Worm (Caenorhabditis elegans): ENCODE measurements around the gene idi-1.
A peak's percentile ranks its signal among the peaks of the same experiment; 100 is the strongest.

idi-1 gene

DNA sequence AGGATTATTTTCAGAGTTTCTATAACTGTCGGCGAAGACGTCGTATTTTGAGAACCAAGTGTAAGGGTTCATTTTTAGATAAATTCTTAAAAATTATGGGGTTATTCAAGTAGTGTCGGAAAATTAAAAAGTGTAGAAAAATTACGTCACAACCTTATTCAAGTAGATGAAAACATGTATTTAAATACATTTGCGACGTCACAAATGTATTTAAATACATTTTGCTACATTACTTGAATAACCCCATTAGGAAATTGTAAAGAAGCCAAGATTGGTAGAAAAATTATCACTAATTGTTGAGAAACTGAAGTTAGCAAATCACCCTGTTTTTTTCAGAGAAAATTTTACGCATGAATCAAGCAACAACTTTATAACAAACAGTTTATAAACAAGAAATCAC lies 37.7 kb downstream of the idi-1 start:
- no peak for TF ChIP-seq grh-1 (GFP tag; IDR thresholded peaks at IDR 0.05)
- TF ChIP-seq lsy-2 (tag; optimal IDR thresholded peaks at IDR 0.05), result peak in 1 of 2 experiments; percentile 28
- TF ChIP-seq C04F5.9 (tag; optimal IDR thresholded peaks at IDR 0.05), result no peak
- TF ChIP-seq ztf-4 (tag; optimal IDR thresholded peaks at IDR 0.05), result no peak

DNA sequence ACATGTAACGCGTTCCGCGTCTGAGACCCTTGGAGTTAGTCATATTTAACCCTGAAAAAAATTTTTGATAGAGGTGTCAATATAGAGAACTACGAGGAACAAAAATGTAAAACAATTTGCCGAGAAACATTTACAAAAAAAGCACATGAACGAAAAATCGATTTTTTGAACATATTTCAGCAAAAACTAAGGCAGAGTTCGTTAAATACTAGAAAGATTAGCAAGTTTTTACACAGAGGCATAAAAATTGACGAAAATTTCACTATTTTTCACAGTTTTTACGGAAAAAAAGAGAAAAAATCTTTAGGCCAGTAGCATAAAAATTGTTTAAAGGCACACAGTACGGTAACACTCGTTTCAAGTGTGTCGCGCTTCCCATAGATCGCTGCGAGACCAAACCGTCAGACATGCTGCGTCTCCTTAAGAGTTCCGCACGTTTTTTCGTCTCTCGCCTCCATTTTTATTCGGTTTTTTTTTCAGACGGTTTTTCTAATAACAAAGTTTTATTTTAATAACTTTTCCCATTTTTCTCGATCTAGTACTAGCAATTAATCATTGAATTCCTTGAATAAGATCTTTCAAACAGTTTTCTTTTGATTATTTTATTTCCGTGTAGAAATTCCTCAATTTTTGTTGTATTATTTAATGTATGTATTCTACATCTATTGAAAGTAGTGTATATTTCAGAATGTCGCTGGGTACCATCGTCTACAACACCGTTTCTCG lies 38.8 kb downstream of the idi-1 start, which contains the start of the genes rpl-21 and C14B9.10:
TSS of gene rpl-21 (minus strand) at position 51 of the 726 bp plus-strand sequence.
TSS of gene C14B9.10 (plus strand) at position 676 of the 726 bp plus-strand sequence.
- TF ChIP-seq nhr-28 (tag; optimal IDR thresholded peaks at IDR 0.05) (no peak), mef-2 (tag; optimal IDR thresholded peaks at IDR 0.05) (no peak), unc-30 (tag; optimal IDR thresholded peaks at IDR 0.05) (no peak), sptf-1 (tag; optimal IDR thresholded peaks at IDR 0.05) (no peak), nhr-237 (tag; optimal IDR thresholded peaks at IDR 0.05) (peak; percentile 57), lsy-2 (tag; optimal IDR thresholded peaks at IDR 0.05) (peak; percentile 99), unc-86 (tag; optimal IDR thresholded peaks at IDR 0.05) (peak; percentile 74), snu-23 (GFP tag; optimal IDR thresholded peaks at IDR 0.05) (peak; percentile 93), hlh-4 (tag; optimal IDR thresholded peaks at IDR 0.05) (no peak), mep-1 (tag; optimal IDR thresholded peaks at IDR 0.05) (peak; percentile 86), sup-37 (GFP tag; optimal IDR thresholded peaks at IDR 0.05) (no peak), ztf-4 (tag; optimal IDR thresholded peaks at IDR 0.05) (peak; percentile 68), rnt-1 (tag; optimal IDR thresholded peaks at IDR 0.05) (peak; percentile 86), nhr-76 (tag; optimal IDR thresholded peaks at IDR 0.05) (no peak), mdl-1 (tag; optimal IDR thresholded peaks at IDR 0.05) (peak in 1 of 2 experiments; percentile 77), zip-4 (GFP tag; optimal IDR thresholded peaks at IDR 0.05) (no peak), C04F5.9 (tag; optimal IDR thresholded peaks at IDR 0.05) (peak; percentile 50), egl-13 (tag; optimal IDR thresholded peaks at IDR 0.05) (peak; percentile 27), nhr-77 (tag; optimal IDR thresholded peaks at IDR 0.05) (peak; percentile 73), lin-13 (GFP tag; optimal IDR thresholded peaks at IDR 0.05) (peak; percentile 73), ets-5 (GFP tag; IDR thresholded peaks at IDR 0.05) (no peak), vab-15 (tag; optimal IDR thresholded peaks at IDR 0.05) (no peak), nhr-19 (GFP tag; conservative IDR thresholded peaks at IDR 0.05) (peak; percentile 85), nhr-90 (tag; optimal IDR thresholded peaks at IDR 0.05; ENCODE audit: poor library complexity) (peak; percentile 82), nhr-12 (tag; optimal IDR thresholded peaks at IDR 0.05) (no peak), ceh-63 (GFP tag; optimal IDR thresholded peaks at IDR 0.05) (no peak), F16B12.6 (tag; optimal IDR thresholded peaks at IDR 0.05) (peak; percentile 53), pqm-1 (tag; optimal IDR thresholded peaks at IDR 0.05) (no peak), ceh-88 (GFP tag; IDR thresholded peaks at IDR 0.05) (peak; percentile 47; the same call in 1 of the 2 replicates), C16A3.4 (tag; optimal IDR thresholded peaks at IDR 0.05) (peak; percentile 90), xbp-1 (tag; optimal IDR thresholded peaks at IDR 0.05) (peak; percentile 81), aha-1 (tag; optimal IDR thresholded peaks at IDR 0.05) (no peak), snpc-4 (tag; optimal IDR thresholded peaks at IDR 0.05) (peak; percentile 35), alr-1 (tag; optimal IDR thresholded peaks at IDR 0.05; ENCODE audit: borderline replicate concordance) (no peak), elt-2 (tag; optimal IDR thresholded peaks at IDR 0.05) (peak; percentile 5), lir-3 (tag; optimal IDR thresholded peaks at IDR 0.05; ENCODE audit: poor library complexity) (peak; percentile 48), nhr-71 (tag; optimal IDR thresholded peaks at IDR 0.05) (peak; percentile 92), jun-1 (tag; optimal IDR thresholded peaks at IDR 0.05) (peak; percentile 74), ama-1 (optimal IDR thresholded peaks at IDR 0.05) (no peak), grh-1 (GFP tag; IDR thresholded peaks at IDR 0.05) (peak; percentile 64), mab-9 (GFP tag; IDR thresholded peaks at IDR 0.05) (no peak), swsn-7 (tag; optimal IDR thresholded peaks at IDR 0.05) (peak; percentile 85), egl-27 (tag; optimal IDR thresholded peaks at IDR 0.05) (no peak), nhr-11 (tag; optimal IDR thresholded peaks at IDR 0.05) (peak; percentile 75), efl-1 (optimal IDR thresholded peaks at IDR 0.05) (peak; percentile 87 to 91), efl-1 (GFP tag; optimal IDR thresholded peaks at IDR 0.05 in 1 of 2) (peak; percentile 77 to 97), blmp-1 (tag; optimal IDR thresholded peaks at IDR 0.05) (peak; percentile 72), hpl-2 (GFP tag; optimal IDR thresholded peaks at IDR 0.05) (peak; percentile 9), nhr-84 (tag; optimal IDR thresholded peaks at IDR 0.05) (no peak), zag-1 (tag; optimal IDR thresholded peaks at IDR 0.05) (no peak), unc-130 (tag; optimal IDR thresholded peaks at IDR 0.05) (peak; percentile 95)

Measured in whole organism, L1 larva.